Worm (Caenorhabditis elegans) whole organism, L4 larva: ENCODE data around the gene T24H10.1.

Experiments
- Y105C5A.15 ChIP-seq: fragments of 200-800 bp; sonication (Bioruptor generic); IDR thresholded peaks from 2 replicates; pipeline ENCODE4 v1.3.6; 2022; ENCODE audit warnings: missing genetic modification characterization, missing compliant biosample characterization
- ceh-28 ChIP-seq: fragments of 150-350 bp; optimal IDR thresholded peaks from 2 replicates; lab custom pipeline; 2014; ENCODE audit warnings: missing biosample characterization, missing genetic modification reagents, missing genetic modification characterization
- ceh-32 ChIP-seq: sonication (generic microtip); optimal IDR thresholded peaks from 2 replicates; lab custom pipeline; 2016; ENCODE audit warnings: mild to moderate bottlenecking, missing genetic modification characterization, missing compliant biosample characterization; ENCODE audit not compliant: poor library complexity
- ces-1 ChIP-seq: fragments of 150-350 bp; sonication (generic microtip); optimal IDR thresholded peaks from 4 replicates; lab custom pipeline; 2014; ENCODE audit warnings: missing biosample characterization, missing genetic modification reagents, missing genetic modification characterization
- egl-27 ChIP-seq: sonication (generic microtip); optimal IDR thresholded peaks from 3 replicates; lab custom pipeline; 2017; ENCODE audit warnings: missing biosample characterization, missing genetic modification reagents, missing genetic modification characterization
- fkh-10 ChIP-seq: fragments of 150-350 bp; optimal IDR thresholded peaks from 2 replicates; lab custom pipeline; 2014; ENCODE audit warnings: missing biosample characterization, missing genetic modification reagents, missing genetic modification characterization
- lin-13 ChIP-seq: fragments of 150-350 bp; optimal IDR thresholded peaks from 2 replicates; lab custom pipeline; 2014; ENCODE audit warnings: missing biosample characterization, missing genetic modification reagents, missing genetic modification characterization
- lin-15B ChIP-seq: fragments of 150-350 bp; sonication (generic microtip); optimal IDR thresholded peaks from 3 replicates; lab custom pipeline; 2014; ENCODE audit warnings: missing biosample characterization, missing genetic modification characterization
- lin-39 ChIP-seq: fragments of 150-350 bp; optimal IDR thresholded peaks from 2 replicates; lab custom pipeline; 2014; ENCODE audit warnings: missing biosample characterization, missing genetic modification reagents, missing genetic modification characterization
- nhr-77 ChIP-seq: fragments of 150-350 bp; optimal IDR thresholded peaks from 2 replicates; lab custom pipeline; 2014; ENCODE audit warnings: missing biosample characterization, missing genetic modification characterization
- snpc-4 ChIP-seq: fragments of 150-350 bp; optimal IDR thresholded peaks from 2 replicates; lab custom pipeline; 2014; ENCODE audit warnings: missing biosample characterization, missing genetic modification characterization
- unc-39 ChIP-seq: sonication (generic microtip); optimal IDR thresholded peaks from 2 replicates; lab custom pipeline; 2017; ENCODE audit warnings: missing biosample characterization, missing genetic modification characterization
- ztf-11 ChIP-seq: fragments of 150-350 bp; optimal IDR thresholded peaks from 2 replicates; lab custom pipeline; 2014; ENCODE audit warnings: missing biosample characterization, missing genetic modification characterization

ce11 chrII:9130339-9130738 lies 31.2 kb downstream of the T24H10.1 start:
- TF ChIP-seq ceh-32 (tag; lab: Kevin White, UChicago): no peak
- no peak for TF ChIP-seq ceh-28 (tag; lab: Kevin White, UChicago)
- no peak for TF ChIP-seq ztf-11
- no peak for TF ChIP-seq ces-1 (GFP tag; lab: Kevin White, UChicago)
- TF ChIP-seq lin-13 (GFP tag; lab: Kevin White, UChicago): no peak
- TF ChIP-seq fkh-10 (GFP tag; lab: Kevin White, UChicago): no peak
- TF ChIP-seq Y105C5A.15 (GFP tag; lab: Robert Waterston, UW): no peak
- no peak for TF ChIP-seq egl-27 (tag; lab: Kevin White, UChicago)
- TF ChIP-seq lin-39 (tag; lab: Kevin White, UChicago): no peak
- TF ChIP-seq snpc-4: no peak
- TF ChIP-seq unc-39: no peak
- no peak for TF ChIP-seq lin-15B (tag; lab: Kevin White, UChicago)
- no peak for TF ChIP-seq nhr-77 (tag; lab: Kevin White, UChicago)
